Worm (Caenorhabditis elegans) whole organism, L1 larva: ENCODE data around the gene H14A12.3.

Source experiments
- C04F5.9 ChIP-seq: sonication (generic microtip); optimal IDR thresholded peaks from 2 replicates; lab custom pipeline; 2016; ENCODE audit warnings: missing genetic modification characterization, missing compliant biosample characterization
- C16A3.4 ChIP-seq: fragments of 150-350 bp; optimal IDR thresholded peaks from 2 replicates; lab custom pipeline; 2014; ENCODE audit warnings: missing biosample characterization, missing genetic modification characterization
- F16B12.6 ChIP-seq: fragments of 150-350 bp; optimal IDR thresholded peaks from 2 replicates; lab custom pipeline; 2014; ENCODE audit warnings: missing biosample characterization, missing genetic modification characterization
- Y116A8C.19 ChIP-seq: sonication (generic microtip); optimal IDR thresholded peaks from 2 replicates; lab custom pipeline; 2016; ENCODE audit warnings: missing compliant biosample characterization, missing genetic modification characterization, borderline replicate concordance
- aha-1 ChIP-seq: fragments of 150-350 bp; optimal IDR thresholded peaks from 2 replicates; lab custom pipeline; 2014; ENCODE audit warnings: missing biosample characterization, missing genetic modification characterization
- alr-1 ChIP-seq: fragments of 200-800 bp; sonication (Bioruptor generic); optimal IDR thresholded peaks from 2 replicates; lab custom pipeline; 2018; ENCODE audit warnings: borderline replicate concordance, mild to moderate bottlenecking, missing genetic modification characterization, missing compliant biosample characterization
- ama-1 ChIP-seq: fragments of 150-350 bp; optimal IDR thresholded peaks from 2 replicates; lab custom pipeline; 2014
- blmp-1 ChIP-seq: fragments of 150-350 bp; optimal IDR thresholded peaks from 2 replicates; lab custom pipeline; 2014; ENCODE audit warnings: missing biosample characterization, missing genetic modification characterization
- ceh-88 ChIP-seq: fragments of 200-800 bp; sonication (Bioruptor generic); IDR thresholded peaks from 2 replicates; pipeline ENCODE4 v1.3.6; 2022; ENCODE audit warnings: missing genetic modification characterization, missing compliant biosample characterization
- ces-1 ChIP-seq: fragments of 150-350 bp; optimal IDR thresholded peaks from 2 replicates; lab custom pipeline; 2014; ENCODE audit warnings: missing biosample characterization, missing genetic modification reagents, missing genetic modification characterization
- dpl-1 ChIP-seq, 3 experiments: fragments of 150-350 bp in 2 of 3; sonication (generic microtip) in 1 of 3; optimal IDR thresholded peaks; 2 replicates each; lab custom pipeline; 2014 to 2017; ENCODE audit warnings: missing biosample characterization in 3 of 3, missing genetic modification characterization in 3 of 3, missing genetic modification reagents in 3 of 3
- efl-1 ChIP-seq, 4 experiments: fragments of 150-350 bp; optimal IDR thresholded peaks in 3 of 4; peaks in 1 of 4; 1 replicate in 1 of 4; 2 replicates in 3 of 4; lab custom pipeline; 2014; ENCODE audit warnings: missing biosample characterization in 2 of 4, missing genetic modification characterization in 2 of 4, missing genetic modification reagents in 2 of 4
- efl-3 ChIP-seq: fragments of 200-800 bp; sonication (Bioruptor generic); optimal IDR thresholded peaks from 2 replicates; lab custom pipeline; 2018; ENCODE audit warnings: mild to moderate bottlenecking, missing genetic modification characterization, missing compliant biosample characterization
- egl-27 ChIP-seq, 2 experiments: fragments of 150-350 bp in 1 of 2; sonication (generic microtip); optimal IDR thresholded peaks; 3 replicates each; lab custom pipeline; 2017 to 2018; ENCODE audit warnings: missing biosample characterization in 2 of 2, missing genetic modification characterization in 2 of 2, missing genetic modification reagents in 2 of 2
- elt-2 ChIP-seq: sonication (generic microtip); optimal IDR thresholded peaks from 2 replicates; lab custom pipeline; 2016; ENCODE audit warnings: missing genetic modification characterization, mild to moderate bottlenecking, inconsistent platforms, missing compliant biosample characterization, missing genetic modification reagents
- ets-5 ChIP-seq: fragments of 200-800 bp; sonication (Bioruptor generic); IDR thresholded peaks from 2 replicates; pipeline ENCODE4 v1.3.6; 2022; ENCODE audit warnings: missing genetic modification characterization, missing compliant biosample characterization
- fkh-8 ChIP-seq: sonication (generic microtip); optimal IDR thresholded peaks from 2 replicates; lab custom pipeline; 2016; ENCODE audit warnings: mild to moderate bottlenecking, missing genetic modification characterization, missing compliant biosample characterization
- fos-1 ChIP-seq: fragments of 150-350 bp; optimal IDR thresholded peaks from 2 replicates; lab custom pipeline; 2014; ENCODE audit warnings: missing biosample characterization, missing genetic modification characterization
- hlh-17 ChIP-seq: fragments of 200-800 bp; sonication (Bioruptor generic); optimal IDR thresholded peaks from 2 replicates; lab custom pipeline; 2018; ENCODE audit warnings: missing genetic modification characterization, mild to moderate bottlenecking, missing compliant biosample characterization, moderate library complexity, borderline replicate concordance
- irx-1 ChIP-seq: sonication (generic microtip); optimal IDR thresholded peaks from 2 replicates; lab custom pipeline; 2016; ENCODE audit warnings: missing genetic modification characterization, missing compliant biosample characterization
- lin-14 ChIP-seq: fragments of 200-800 bp; sonication (Bioruptor generic); optimal IDR thresholded peaks from 2 replicates; lab custom pipeline; 2018; ENCODE audit warnings: mild to moderate bottlenecking, missing genetic modification characterization, moderate library complexity, missing compliant biosample characterization
- lin-15B ChIP-seq: fragments of 150-350 bp; sonication (generic microtip); optimal IDR thresholded peaks from 3 replicates; lab custom pipeline; 2014; ENCODE audit warnings: missing biosample characterization, missing genetic modification characterization
- lin-39 ChIP-seq: fragments of 150-350 bp; optimal IDR thresholded peaks from 2 replicates; lab custom pipeline; 2014; ENCODE audit warnings: missing biosample characterization, missing genetic modification reagents, missing genetic modification characterization
- lir-3 ChIP-seq: sonication (generic microtip); optimal IDR thresholded peaks from 2 replicates; lab custom pipeline; 2016; ENCODE audit warnings: mild to moderate bottlenecking, missing genetic modification characterization, moderate library complexity, missing compliant biosample characterization; ENCODE audit not compliant: poor library complexity
- mdl-1 ChIP-seq, 2 experiments: fragments of 150-350 bp; optimal IDR thresholded peaks; 2 replicates each; lab custom pipeline; 2014 to 2017; ENCODE audit warnings: missing biosample characterization in 2 of 2, missing genetic modification characterization in 2 of 2, inconsistent platforms in 1 of 2
- mep-1 ChIP-seq: fragments of 150-350 bp; optimal IDR thresholded peaks from 2 replicates; lab custom pipeline; 2014; ENCODE audit warnings: missing biosample characterization, missing genetic modification characterization
- nhr-237 ChIP-seq: fragments of 150-350 bp; optimal IDR thresholded peaks from 2 replicates; lab custom pipeline; 2014; ENCODE audit warnings: missing biosample characterization, missing genetic modification characterization
- nhr-71 ChIP-seq: sonication (generic microtip); optimal IDR thresholded peaks from 2 replicates; lab custom pipeline; 2016; ENCODE audit warnings: mild to moderate bottlenecking, missing genetic modification characterization, moderate library complexity, missing compliant biosample characterization
- nhr-77 ChIP-seq: fragments of 150-350 bp; optimal IDR thresholded peaks from 2 replicates; lab custom pipeline; 2014; ENCODE audit warnings: missing biosample characterization, missing genetic modification characterization
- nhr-84 ChIP-seq: sonication (generic microtip); optimal IDR thresholded peaks from 2 replicates; lab custom pipeline; 2017; ENCODE audit warnings: missing biosample characterization, missing genetic modification characterization
- nhr-85 ChIP-seq: sonication (generic microtip); peaks from one replicate; lab custom pipeline; 2016; ENCODE audit warnings: missing genetic modification characterization, inconsistent platforms, missing compliant biosample characterization
- nhr-90 ChIP-seq: sonication (generic microtip); optimal IDR thresholded peaks from 2 replicates; lab custom pipeline; 2016; ENCODE audit warnings: mild to moderate bottlenecking, missing genetic modification characterization, missing compliant biosample characterization; ENCODE audit not compliant: poor library complexity
- pag-3 ChIP-seq: sonication (generic microtip); optimal IDR thresholded peaks from 2 replicates; lab custom pipeline; 2017; ENCODE audit warnings: missing genetic modification characterization, mild to moderate bottlenecking, missing compliant biosample characterization, antibody characterized with exemption, borderline replicate concordance; ENCODE audit not compliant: insufficient read depth
- pax-3 ChIP-seq: fragments of 200-800 bp; sonication (Bioruptor generic); optimal IDR thresholded peaks from 2 replicates; lab custom pipeline; 2018; ENCODE audit warnings: mild to moderate bottlenecking, missing genetic modification characterization, moderate library complexity, missing compliant biosample characterization
- rnt-1 ChIP-seq: sonication (generic microtip); optimal IDR thresholded peaks from 2 replicates; lab custom pipeline; 2016; ENCODE audit warnings: mild to moderate bottlenecking, missing genetic modification characterization, moderate library complexity, missing compliant biosample characterization
- snpc-4 ChIP-seq: fragments of 150-350 bp; optimal IDR thresholded peaks from 2 replicates; lab custom pipeline; 2014; ENCODE audit warnings: missing biosample characterization, missing genetic modification characterization
- sox-4 ChIP-seq: sonication (generic microtip); optimal IDR thresholded peaks from 2 replicates; lab custom pipeline; 2016; ENCODE audit warnings: missing genetic modification characterization, missing compliant biosample characterization
- sup-37 ChIP-seq: fragments of 200-800 bp; sonication (Bioruptor generic); optimal IDR thresholded peaks from 2 replicates; lab custom pipeline; 2018; ENCODE audit warnings: mild to moderate bottlenecking, missing genetic modification characterization, missing compliant biosample characterization
- tbx-2 ChIP-seq: sonication (generic microtip); optimal IDR thresholded peaks from 2 replicates; lab custom pipeline; 2016; ENCODE audit warnings: missing genetic modification characterization, missing compliant biosample characterization
- tlp-1 ChIP-seq: fragments of 150-350 bp; optimal IDR thresholded peaks from 2 replicates; lab custom pipeline; 2014; ENCODE audit warnings: missing biosample characterization, missing genetic modification characterization
- unc-130 ChIP-seq: fragments of 150-350 bp; optimal IDR thresholded peaks from 2 replicates; lab custom pipeline; 2017; ENCODE audit warnings: missing biosample characterization, missing genetic modification characterization, inconsistent platforms
- unc-30 ChIP-seq: sonication (generic microtip); optimal IDR thresholded peaks from 2 replicates; lab custom pipeline; 2017; ENCODE audit warnings: missing biosample characterization, missing genetic modification characterization
- unc-62 ChIP-seq: fragments of 150-350 bp; optimal IDR thresholded peaks from 2 replicates; lab custom pipeline; 2014; ENCODE audit warnings: missing biosample characterization, missing genetic modification reagents, missing genetic modification characterization
- unc-86 ChIP-seq: sonication (generic microtip); optimal IDR thresholded peaks from 2 replicates; lab custom pipeline; 2016; ENCODE audit warnings: missing genetic modification characterization, missing compliant biosample characterization
- unc-98 ChIP-seq: fragments of 200-800 bp; sonication (Bioruptor generic); IDR thresholded peaks from 2 replicates; pipeline ENCODE4 v1.3.6; 2022; ENCODE audit warnings: missing genetic modification characterization, missing compliant biosample characterization
- vab-15 ChIP-seq: sonication (generic microtip); optimal IDR thresholded peaks from 2 replicates; lab custom pipeline; 2017; ENCODE audit warnings: missing genotype, mild to moderate bottlenecking, missing genetic modification characterization, missing compliant biosample characterization
- xbp-1 ChIP-seq: sonication (generic microtip); optimal IDR thresholded peaks from 2 replicates; lab custom pipeline; 2016; ENCODE audit warnings: missing genetic modification characterization, missing compliant biosample characterization
- zag-1 ChIP-seq: fragments of 150-350 bp; optimal IDR thresholded peaks from 2 replicates; lab custom pipeline; 2014; ENCODE audit warnings: missing biosample characterization, missing genetic modification characterization
- ztf-11 ChIP-seq, 2 experiments: sonication (generic microtip); optimal IDR thresholded peaks; 2 replicates each; lab custom pipeline; 2016 to 2017; ENCODE audit warnings: missing genetic modification characterization in 2 of 2, missing biosample characterization in 1 of 2, missing compliant biosample characterization in 1 of 2

H14A12.3 gene

DNA sequence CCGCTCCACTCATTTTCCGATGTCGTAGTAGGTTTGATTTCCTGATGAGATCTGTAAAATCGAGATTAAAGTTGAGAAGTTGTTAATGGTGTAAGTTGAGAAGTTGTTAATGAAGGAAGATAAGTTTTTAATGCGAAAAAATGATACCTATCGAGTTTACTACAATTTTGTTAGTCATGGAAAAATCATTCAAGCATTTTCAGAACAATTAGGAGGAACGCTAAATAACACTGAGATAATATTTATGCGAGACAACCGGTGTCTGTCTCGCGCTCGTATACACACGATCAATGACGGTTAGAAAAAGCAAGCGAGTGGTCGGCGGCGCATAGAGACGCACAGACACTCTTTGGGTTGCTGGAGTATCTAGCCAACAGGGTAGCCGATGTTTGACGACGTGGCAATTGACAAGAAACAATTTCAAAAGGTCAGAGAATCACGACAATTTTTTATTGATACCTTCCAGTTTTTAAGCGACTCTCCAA, 34.2 kb downstream of the H14A12.3 start, which contains the start of gene cgh-1:
Gene cgh-1 (minus strand): TSS at position 51 of the 485 bp plus-strand sequence.
- TF ChIP-seq blmp-1 (tag; lab: Kevin White, UChicago) (peak; percentile 3), ces-1 (no peak)

ce11 chrIII:7498346-7498745, 34.7 kb downstream of the H14A12.3 start:
- TF ChIP-seq aha-1 (peak; percentile 45), nhr-71 (tag; lab: Kevin White, UChicago) (peak; percentile 94), lin-15B (peak; percentile 95), elt-2 (tag; lab: Kevin White, UChicago) (peak; percentile 64), ces-1 (no peak), tbx-2 (tag; lab: Kevin White, UChicago) (peak; percentile 82), egl-27 (tag; optimal IDR thresholded peaks at IDR 0.05; lab: Kevin White, UChicago) (no peak), irx-1 (tag; lab: Kevin White, UChicago) (peak; percentile 30), nhr-237 (tag; lab: Kevin White, UChicago) (peak; percentile 48), efl-1 (optimal IDR thresholded peaks at IDR 0.05; lab: Kevin White, UChicago) (peak; percentile 97), efl-1 (GFP tag; optimal IDR thresholded peaks at IDR 0.05 in 1 of 2; lab: Kevin White, UChicago) (peak; percentile 97 to 99), unc-62 (GFP tag; lab: Kevin White, UChicago) (no peak), nhr-90 (tag; lab: Kevin White, UChicago) (peak; percentile 78), efl-3 (GFP tag; lab: Kevin White, UChicago) (no peak), nhr-85 (peak; percentile 88), unc-30 (tag; lab: Kevin White, UChicago) (no peak), sox-4 (no peak), lir-3 (tag; lab: Kevin White, UChicago) (peak; percentile 70), fos-1 (tag; lab: Kevin White, UChicago) (peak; percentile 66), lin-14 (GFP tag; lab: Kevin White, UChicago) (peak; percentile 95), pag-3 (peak; percentile 3), pax-3 (tag; lab: Kevin White, UChicago) (peak; percentile 77), dpl-1 (GFP tag; optimal IDR thresholded peaks at IDR 0.05; lab: Kevin White, UChicago) (peak; percentile 95 to 98 (median 96)), F16B12.6 (tag; lab: Kevin White, UChicago) (peak; percentile 61), mdl-1 (tag; optimal IDR thresholded peaks at IDR 0.05; lab: Kevin White, UChicago) (peak in 1 of 2 experiments; percentile 93), fkh-8 (tag; lab: Kevin White, UChicago) (peak; percentile 85), hlh-17 (GFP tag; lab: Kevin White, UChicago) (no peak), zag-1 (tag; lab: Kevin White, UChicago) (no peak), rnt-1 (peak; percentile 86), nhr-84 (tag; lab: Kevin White, UChicago) (no peak), ztf-11 (tag; optimal IDR thresholded peaks at IDR 0.05; lab: Kevin White, UChicago) (no peak), C04F5.9 (tag; lab: Kevin White, UChicago) (peak; percentile 63), snpc-4 (tag; lab: Kevin White, UChicago) (peak; percentile 70), Y116A8C.19 (tag; lab: Kevin White, UChicago) (no peak), alr-1 (no peak), C16A3.4 (tag; lab: Kevin White, UChicago) (peak; percentile 85), lin-39 (tag; lab: Kevin White, UChicago) (peak; percentile 73), ets-5 (no peak), xbp-1 (tag; lab: Kevin White, UChicago) (peak; percentile 83), mep-1 (peak; percentile 93), blmp-1 (tag; lab: Kevin White, UChicago) (peak; percentile 69), ama-1 (lab: Kevin White, UChicago) (no peak), ceh-88 (peak; percentile 51; the same call in 1 of the 2 replicates), nhr-77 (peak; percentile 79), unc-98 (GFP tag; lab: Robert Waterston, UW) (no peak), tlp-1 (tag; lab: Kevin White, UChicago) (no peak), vab-15 (peak; percentile 21), unc-130 (peak; percentile 59), unc-86 (tag; lab: Kevin White, UChicago) (peak; percentile 73), sup-37 (peak; percentile 62)
